Worm (Caenorhabditis elegans): ENCODE measurements around the gene T12A7.10.

Gene T12A7.10

ce11 chrIV:11744287-11744686 is 10.6 kb downstream of the T12A7.10 start:
- TF ChIP-seq fos-1 (tag; optimal IDR thresholded peaks at IDR 0.05) (no peak), fkh-10 (GFP tag; optimal IDR thresholded peaks at IDR 0.05) (no peak), efl-3 (GFP tag; optimal IDR thresholded peaks at IDR 0.05) (no peak), fkh-8 (tag; optimal IDR thresholded peaks at IDR 0.05) (no peak), nhr-71 (tag; optimal IDR thresholded peaks at IDR 0.05) (peak; percentile 55), lin-14 (GFP tag; optimal IDR thresholded peaks at IDR 0.05) (peak; percentile 62), pag-3 (tag; optimal IDR thresholded peaks at IDR 0.05; ENCODE audit: borderline replicate concordance, insufficient read depth) (no peak), unc-130 (tag; optimal IDR thresholded peaks at IDR 0.05) (no peak), ceh-82 (tag; optimal IDR thresholded peaks at IDR 0.05) (no peak), nhr-28 (tag; optimal IDR thresholded peaks at IDR 0.05) (no peak), nhr-77 (tag; optimal IDR thresholded peaks at IDR 0.05) (no peak), pax-3 (tag; optimal IDR thresholded peaks at IDR 0.05) (no peak), mdl-1 (tag; optimal IDR thresholded peaks at IDR 0.05) (no peak)

DNA sequence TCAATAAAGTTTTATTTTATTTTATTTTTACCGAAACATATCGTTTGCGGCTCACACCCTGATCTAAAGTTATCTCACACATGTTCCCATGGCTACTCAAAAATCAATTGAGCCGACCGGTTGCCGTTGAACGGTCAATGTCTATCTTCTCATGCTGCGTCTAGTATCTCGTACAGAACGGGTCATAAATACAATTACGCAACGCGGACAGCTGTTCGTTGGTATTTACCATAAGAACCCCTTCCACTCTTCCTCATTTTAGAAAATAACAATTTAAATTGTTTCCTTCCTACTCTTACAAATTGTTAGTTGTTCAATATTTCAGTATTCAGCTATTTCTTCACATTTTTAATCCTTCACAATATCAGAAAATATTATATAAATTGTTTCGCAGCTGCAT is 11.1 kb downstream of the T12A7.10 start:
- TF ChIP-seq zip-4 (GFP tag; optimal IDR thresholded peaks at IDR 0.05) (no peak), nhr-85 (tag) (no peak), elt-3 (tag; optimal IDR thresholded peaks at IDR 0.05) (no peak), aha-1 (tag; optimal IDR thresholded peaks at IDR 0.05) (no peak), lin-35 (GFP tag; optimal IDR thresholded peaks at IDR 0.05) (no peak)

ce11 chrIV:11742406-11742805 is 12.5 kb downstream of the T12A7.10 start, which contains the start of gene K01A6.5:
Gene K01A6.5, plus strand, starts transcription at chrIV:11742706.
- TF ChIP-seq ztf-11 (tag; optimal IDR thresholded peaks at IDR 0.05) (no peak), sup-37 (GFP tag; optimal IDR thresholded peaks at IDR 0.05) (no peak), zag-1 (tag; optimal IDR thresholded peaks at IDR 0.05) (no peak), unc-30 (tag; optimal IDR thresholded peaks at IDR 0.05) (no peak), efl-1 (optimal IDR thresholded peaks at IDR 0.05) (no peak), efl-1 (GFP tag; optimal IDR thresholded peaks at IDR 0.05 in 1 of 2) (no peak), unc-98 (GFP tag; IDR thresholded peaks at IDR 0.05) (no peak)

DNA sequence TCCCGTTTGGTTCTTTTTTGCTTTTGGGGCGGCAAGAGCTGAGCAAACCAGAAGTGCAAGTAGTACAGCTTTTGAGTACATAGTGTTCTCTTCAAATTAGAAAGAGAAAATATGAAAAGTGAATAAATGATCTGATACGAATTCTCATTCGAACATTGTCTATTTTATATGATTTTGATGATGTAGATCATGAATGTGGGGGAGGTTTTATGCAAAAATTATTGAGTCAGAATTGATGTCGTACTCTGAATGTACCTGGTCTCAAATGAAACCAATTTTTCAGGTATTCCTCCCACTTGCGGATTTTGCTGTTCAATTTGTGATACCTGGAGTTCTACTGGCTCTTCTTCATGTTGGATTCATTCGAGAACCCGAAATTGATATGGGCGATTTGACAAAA is 14.7 kb downstream of the T12A7.10 start, which contains the start of gene K01A6.4:
Gene K01A6.4 (minus strand): TSS at position 101 of the 400 bp plus-strand sequence.
- TF ChIP-seq aha-1 (tag; optimal IDR thresholded peaks at IDR 0.05) (no peak), unc-98 (GFP tag; IDR thresholded peaks at IDR 0.05) (no peak)

- TF ChIP-seq nhr-19 (GFP tag; conservative IDR thresholded peaks at IDR 0.05) = no peak
- no peak for TF ChIP-seq rnt-1 (tag; optimal IDR thresholded peaks at IDR 0.05)
- no peak for TF ChIP-seq nhr-47 (tag; optimal IDR thresholded peaks at IDR 0.05)
- TF ChIP-seq aha-1 (tag; optimal IDR thresholded peaks at IDR 0.05) = no peak
- no peak for TF ChIP-seq ceh-90 (tag; optimal IDR thresholded peaks at IDR 0.05)
- no peak for TF ChIP-seq nhr-90 (tag; optimal IDR thresholded peaks at IDR 0.05; ENCODE audit: poor library complexity)
- no peak for TF ChIP-seq lir-3 (tag; optimal IDR thresholded peaks at IDR 0.05; ENCODE audit: poor library complexity)
- TF ChIP-seq jun-1 (tag; optimal IDR thresholded peaks at IDR 0.05) = no peak
- no peak for TF ChIP-seq nhr-71 (tag; optimal IDR thresholded peaks at IDR 0.05)
- TF ChIP-seq mep-1 (tag; optimal IDR thresholded peaks at IDR 0.05) = no peak
- TF ChIP-seq dpl-1 (GFP tag; optimal IDR thresholded peaks at IDR 0.05) = no peak
- no peak for TF ChIP-seq hlh-17 (GFP tag; optimal IDR thresholded peaks at IDR 0.05; ENCODE audit: borderline replicate concordance)
- no peak for TF ChIP-seq fos-1 (tag; optimal IDR thresholded peaks at IDR 0.05)
- TF ChIP-seq fkh-4 (tag; optimal IDR thresholded peaks at IDR 0.05; ENCODE audit: borderline replicate concordance) = no peak
- no peak for TF ChIP-seq egl-27 (tag; optimal IDR thresholded peaks at IDR 0.05)
- TF ChIP-seq lsy-2 (tag; optimal IDR thresholded peaks at IDR 0.05) = no peak
- TF ChIP-seq unc-98 (GFP tag; IDR thresholded peaks at IDR 0.05) = no peak
- TF ChIP-seq lin-14 (GFP tag; optimal IDR thresholded peaks at IDR 0.05) = no peak
- no peak for TF ChIP-seq F16B12.6 (tag; optimal IDR thresholded peaks at IDR 0.05)
Observed at ce11 chrIV:11738092-11738617, 16.7 kb downstream of the T12A7.10 start, which contains the start of gene K01A6.7. Gene K01A6.7, minus strand, starts transcription at chrIV:11738567.

Data from whole organism, L1 larva.